Worm (Caenorhabditis elegans): ENCODE results near the gene ZK488.6.

- TF ChIP-seq vab-15 (tag; optimal IDR thresholded peaks at IDR 0.05) (no peak), jun-1 (tag; optimal IDR thresholded peaks at IDR 0.05) (no peak), fos-1 (tag; optimal IDR thresholded peaks at IDR 0.05) (no peak), C04F5.9 (tag; optimal IDR thresholded peaks at IDR 0.05) (no peak), nhr-28 (tag; optimal IDR thresholded peaks at IDR 0.05) (no peak), pqm-1 (tag; optimal IDR thresholded peaks at IDR 0.05) (no peak), zag-1 (tag; optimal IDR thresholded peaks at IDR 0.05) (no peak)
Measured at ce11 chrV:553067-553466, 37.2 kb upstream of the ZK488.6 start, which contains the start of gene C14C6.8.

Data from whole organism, L1 larva.